Worm (Caenorhabditis elegans): Measurements from ENCODE around the gene sri-53.

DNA sequence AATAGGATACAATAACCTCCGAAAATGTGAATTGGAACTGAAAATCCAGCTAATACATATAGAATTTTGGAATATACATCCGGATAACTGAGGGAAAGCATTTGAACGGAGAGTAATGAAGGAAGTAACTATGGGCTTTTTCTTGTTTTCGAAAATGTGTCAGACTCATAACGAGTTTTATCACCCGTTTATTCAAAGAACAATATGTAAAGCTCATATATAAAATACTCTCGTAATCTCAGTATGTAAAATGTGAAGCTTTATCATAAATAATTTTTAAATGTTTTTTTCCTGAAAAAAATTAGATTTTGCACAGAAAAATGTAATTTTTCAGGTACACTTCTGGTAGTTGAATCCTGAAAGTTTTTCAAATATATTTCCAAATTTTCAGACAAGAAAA is 28.0 kb upstream of the sri-53 start, which contains the start of gene srh-297:
- TF ChIP-seq ztf-11 (tag; optimal IDR thresholded peaks at IDR 0.05) (no peak), nhr-11 (tag; optimal IDR thresholded peaks at IDR 0.05) (no peak), zag-1 (tag; optimal IDR thresholded peaks at IDR 0.05) (no peak), pag-3 (tag; optimal IDR thresholded peaks at IDR 0.05; ENCODE audit: borderline replicate concordance, insufficient read depth) (no peak), ceh-82 (tag; optimal IDR thresholded peaks at IDR 0.05) (no peak), aha-1 (tag; optimal IDR thresholded peaks at IDR 0.05) (no peak), unc-130 (tag; optimal IDR thresholded peaks at IDR 0.05) (no peak), lin-13 (GFP tag; optimal IDR thresholded peaks at IDR 0.05) (no peak), nhr-28 (tag; optimal IDR thresholded peaks at IDR 0.05) (no peak), lin-15B (tag; optimal IDR thresholded peaks at IDR 0.05) (no peak), C16A3.4 (tag; optimal IDR thresholded peaks at IDR 0.05) (no peak), elt-3 (tag; optimal IDR thresholded peaks at IDR 0.05) (no peak)
